Worm (Caenorhabditis elegans) whole organism, late embryonic: ENCODE measurements around the gene nuc-1.

Experiments
- C08G9.2 ChIP-seq: sonication (generic microtip); optimal IDR thresholded peaks from 2 replicates; lab custom pipeline; 2016; ENCODE audit warnings: mild to moderate bottlenecking, missing genetic modification characterization, moderate library complexity, missing compliant biosample characterization
- C38D4.7 ChIP-seq: fragments of 200-800 bp; sonication (Bioruptor generic); optimal IDR thresholded peaks from 2 replicates; lab custom pipeline; 2018; ENCODE audit warnings: mild to moderate bottlenecking, missing genetic modification characterization, moderate library complexity, missing compliant biosample characterization
- F13H6.1 ChIP-seq: sonication (generic microtip); optimal IDR thresholded peaks from 2 replicates; lab custom pipeline; 2016; ENCODE audit warnings: missing genetic modification characterization, missing compliant biosample characterization
- K02D7.2 ChIP-seq: sonication (generic microtip); optimal IDR thresholded peaks from 2 replicates; lab custom pipeline; 2017; ENCODE audit warnings: mild to moderate bottlenecking, missing genetic modification characterization, missing compliant biosample characterization
- T23F11.4 ChIP-seq: fragments of 200-800 bp; sonication (Bioruptor generic); optimal IDR thresholded peaks from 2 replicates; lab custom pipeline; 2018; ENCODE audit warnings: mild to moderate bottlenecking, missing genetic modification characterization, missing compliant biosample characterization
- ahr-1 ChIP-seq: sonication (generic microtip); optimal IDR thresholded peaks from 2 replicates; lab custom pipeline; 2016; ENCODE audit warnings: missing genetic modification characterization, missing compliant biosample characterization
- ceh-14 ChIP-seq: sonication (generic microtip); optimal IDR thresholded peaks from 2 replicates; lab custom pipeline; 2016; ENCODE audit warnings: missing genotype, missing genetic modification characterization, missing compliant biosample characterization
- ceh-19 ChIP-seq: fragments of 200-800 bp; sonication (Bioruptor generic); optimal IDR thresholded peaks from 2 replicates; lab custom pipeline; 2018; ENCODE audit warnings: mild to moderate bottlenecking, missing genetic modification characterization, missing compliant biosample characterization
- ceh-2 ChIP-seq: sonication (generic microtip); optimal IDR thresholded peaks from 2 replicates; lab custom pipeline; 2016; ENCODE audit warnings: missing genotype, missing genetic modification characterization, missing compliant biosample characterization
- ceh-22 ChIP-seq: sonication (generic microtip); optimal IDR thresholded peaks from 2 replicates; lab custom pipeline; 2017; ENCODE audit warnings: missing biosample characterization, missing genetic modification characterization
- ceh-24 ChIP-seq: sonication (generic microtip); optimal IDR thresholded peaks from 2 replicates; lab custom pipeline; 2016; ENCODE audit warnings: mild to moderate bottlenecking, missing genetic modification characterization, missing compliant biosample characterization
- ceh-30 ChIP-seq: fragments of 150-350 bp; optimal IDR thresholded peaks from 2 replicates; lab custom pipeline; 2014; ENCODE audit warnings: missing biosample characterization, missing genetic modification characterization
- ceh-31 ChIP-seq: sonication (generic microtip); optimal IDR thresholded peaks from 2 replicates; lab custom pipeline; 2016; ENCODE audit warnings: missing genetic modification characterization, missing compliant biosample characterization
- ceh-34 ChIP-seq: sonication (generic microtip); optimal IDR thresholded peaks from 2 replicates; lab custom pipeline; 2016; ENCODE audit warnings: mild to moderate bottlenecking, missing genetic modification characterization, missing compliant biosample characterization
- ceh-6 ChIP-seq: fragments of 200-800 bp; sonication (Bioruptor generic); optimal IDR thresholded peaks from 2 replicates; lab custom pipeline; 2018; ENCODE audit warnings: mild to moderate bottlenecking, missing genetic modification characterization, missing compliant biosample characterization
- dve-1 ChIP-seq: sonication (generic microtip); optimal IDR thresholded peaks from 2 replicates; lab custom pipeline; 2017; ENCODE audit warnings: antibody characterized with exemption, mild to moderate bottlenecking, missing genetic modification characterization, missing compliant biosample characterization
- elt-2 ChIP-seq: sonication (generic microtip); optimal IDR thresholded peaks from 2 replicates; lab custom pipeline; 2016; ENCODE audit warnings: missing genetic modification reagents, missing genetic modification characterization, missing compliant biosample characterization
- elt-4 ChIP-seq: sonication (generic microtip); optimal IDR thresholded peaks from 2 replicates; lab custom pipeline; 2016; ENCODE audit warnings: missing genetic modification characterization, missing compliant biosample characterization
- ets-4 ChIP-seq: sonication (generic microtip); optimal IDR thresholded peaks from 2 replicates; lab custom pipeline; 2016; ENCODE audit warnings: missing genetic modification characterization, missing compliant biosample characterization
- eyg-1 ChIP-seq: sonication (generic microtip); optimal IDR thresholded peaks from 2 replicates; lab custom pipeline; 2016; ENCODE audit warnings: missing genotype, missing genetic modification characterization, missing compliant biosample characterization
- fkh-10 ChIP-seq: fragments of 150-350 bp; optimal IDR thresholded peaks from 2 replicates; lab custom pipeline; 2014; ENCODE audit warnings: missing biosample characterization, missing genetic modification reagents, missing genetic modification characterization
- fkh-6 ChIP-seq: sonication (generic microtip); optimal IDR thresholded peaks from 2 replicates; lab custom pipeline; 2016; ENCODE audit warnings: missing genetic modification characterization, missing compliant biosample characterization
- hlh-13 ChIP-seq: fragments of 200-800 bp; sonication (Bioruptor generic); optimal IDR thresholded peaks from 2 replicates; lab custom pipeline; 2018; ENCODE audit warnings: mild to moderate bottlenecking, missing genetic modification characterization, missing compliant biosample characterization
- hlh-15 ChIP-seq: sonication (generic microtip); optimal IDR thresholded peaks from 2 replicates; lab custom pipeline; 2016; ENCODE audit warnings: missing genetic modification characterization, missing compliant biosample characterization
- hlh-30 ChIP-seq: sonication (generic microtip); optimal IDR thresholded peaks from 2 replicates; lab custom pipeline; 2017; ENCODE audit warnings: antibody characterized with exemption, missing genetic modification characterization, missing compliant biosample characterization; ENCODE audit not compliant: insufficient read depth
- hlh-6 ChIP-seq: sonication (generic microtip); optimal IDR thresholded peaks from 2 replicates; lab custom pipeline; 2016; ENCODE audit warnings: missing genotype, missing genetic modification characterization, missing compliant biosample characterization
- lim-6 ChIP-seq: sonication (generic microtip); optimal IDR thresholded peaks from 2 replicates; lab custom pipeline; 2016; ENCODE audit warnings: missing genetic modification characterization, missing compliant biosample characterization
- mec-3 ChIP-seq: sonication (generic microtip); optimal IDR thresholded peaks from 2 replicates; lab custom pipeline; 2016; ENCODE audit warnings: borderline replicate concordance, missing genetic modification characterization, missing compliant biosample characterization
- nfya-1 ChIP-seq: sonication (generic microtip); optimal IDR thresholded peaks from 2 replicates; lab custom pipeline; 2017; ENCODE audit warnings: missing genetic modification characterization, mild to moderate bottlenecking, missing compliant biosample characterization, antibody characterized with exemption, moderate library complexity
- nhr-11 ChIP-seq: fragments of 150-350 bp; optimal IDR thresholded peaks from 2 replicates; lab custom pipeline; 2014; ENCODE audit warnings: missing biosample characterization, missing genetic modification characterization
- pat-9 ChIP-seq: fragments of 200-800 bp; sonication (Bioruptor generic); optimal IDR thresholded peaks from 2 replicates; lab custom pipeline; 2018; ENCODE audit warnings: mild to moderate bottlenecking, missing genetic modification characterization, moderate library complexity, missing compliant biosample characterization
- pha-4 ChIP-seq: fragments of 150-350 bp; optimal IDR thresholded peaks from 2 replicates; lab custom pipeline; 2018; ENCODE audit warnings: missing biosample characterization, missing genetic modification reagents, missing genetic modification characterization
- pqm-1 ChIP-seq: sonication (generic microtip); optimal IDR thresholded peaks from 2 replicates; lab custom pipeline; 2016; ENCODE audit warnings: missing genetic modification characterization, missing compliant biosample characterization
- ref-2 ChIP-seq: sonication (generic microtip); optimal IDR thresholded peaks from 2 replicates; lab custom pipeline; 2016; ENCODE audit warnings: missing genetic modification characterization, missing compliant biosample characterization
- sdc-2 ChIP-seq: sonication (generic microtip); optimal IDR thresholded peaks from 2 replicates; lab custom pipeline; 2016; ENCODE audit warnings: missing genotype, missing genetic modification characterization, missing compliant biosample characterization
- sox-2 ChIP-seq: fragments of 200-800 bp; sonication (Bioruptor generic); IDR thresholded peaks from 2 replicates; pipeline ENCODE4 v1.3.6; 2022; ENCODE audit warnings: missing genetic modification reagents, missing genetic modification characterization, missing compliant biosample characterization
- sox-4 ChIP-seq: sonication (generic microtip); optimal IDR thresholded peaks from 2 replicates; lab custom pipeline; 2017; ENCODE audit warnings: mild to moderate bottlenecking, missing genetic modification characterization, inconsistent platforms, missing compliant biosample characterization
- syd-9 ChIP-seq: sonication (generic microtip); optimal IDR thresholded peaks from 2 replicates; lab custom pipeline; 2016; ENCODE audit warnings: mild to moderate bottlenecking, missing genetic modification characterization, moderate library complexity, missing compliant biosample characterization
- tbx-7 ChIP-seq: sonication (generic microtip); optimal IDR thresholded peaks from 2 replicates; lab custom pipeline; 2016; ENCODE audit warnings: missing genotype, missing genetic modification characterization, missing compliant biosample characterization
- ttx-3 ChIP-seq: sonication (generic microtip); optimal IDR thresholded peaks from 2 replicates; lab custom pipeline; 2016; ENCODE audit warnings: missing genetic modification reagents, missing genetic modification characterization, missing compliant biosample characterization
- unc-42 ChIP-seq: sonication (generic microtip); optimal IDR thresholded peaks from 2 replicates; lab custom pipeline; 2016; ENCODE audit warnings: missing genotype, missing genetic modification characterization, missing compliant biosample characterization
- unc-55 ChIP-seq: sonication (generic microtip); optimal IDR thresholded peaks from 2 replicates; lab custom pipeline; 2017; ENCODE audit warnings: missing biosample characterization, missing genetic modification reagents, missing genetic modification characterization
- unc-86 ChIP-seq: sonication (generic microtip); optimal IDR thresholded peaks from 2 replicates; lab custom pipeline; 2016; ENCODE audit warnings: missing genetic modification characterization, missing compliant biosample characterization
- zip-5 ChIP-seq: sonication (generic microtip); optimal IDR thresholded peaks from 2 replicates; lab custom pipeline; 2016; ENCODE audit warnings: missing genetic modification characterization, missing compliant biosample characterization
- ztf-16 ChIP-seq: sonication (generic microtip); optimal IDR thresholded peaks from 2 replicates; lab custom pipeline; 2017; ENCODE audit warnings: missing genetic modification characterization, missing compliant biosample characterization

The nuc-1 gene

DNA sequence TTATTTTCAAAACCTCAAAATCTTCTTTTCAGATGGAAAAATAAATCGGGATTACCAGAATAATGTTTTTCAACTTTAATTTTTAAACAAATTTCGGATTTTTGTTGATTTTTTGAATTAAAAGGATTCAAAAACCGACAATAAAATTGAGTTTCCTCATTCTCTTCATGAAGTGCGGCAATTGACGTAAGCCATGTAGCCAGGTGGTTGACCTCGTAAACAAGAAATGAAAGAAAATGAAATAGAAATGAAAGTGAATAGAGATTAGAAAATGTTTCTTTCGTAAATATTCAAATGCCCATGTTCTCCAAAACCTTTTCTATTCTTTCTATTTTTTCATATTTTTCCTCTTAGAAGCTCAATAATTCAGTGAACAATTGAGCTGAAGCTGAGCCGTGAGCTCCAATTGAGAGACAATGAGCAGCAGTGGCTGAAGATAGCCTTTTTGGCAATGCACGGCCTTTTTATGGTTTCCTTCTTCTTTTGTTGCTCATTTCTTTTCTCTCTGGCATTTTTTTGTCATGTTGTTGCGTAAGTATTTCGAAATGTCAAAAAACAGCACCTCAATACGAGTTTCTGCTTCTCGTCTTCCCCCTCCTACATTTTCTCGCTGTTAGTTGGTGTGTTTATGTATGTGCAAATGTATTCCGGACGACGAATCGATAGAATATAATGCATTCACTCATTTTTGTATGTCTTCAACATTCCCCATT lies 10.1 kb downstream of the nuc-1 start:
- TF ChIP-seq nfya-1 (tag; lab: Kevin White, UChicago) (no peak), nhr-11 (no peak), dve-1 (no peak), eyg-1 (no peak), sdc-2 (tag; lab: Kevin White, UChicago) (no peak), hlh-13 (no peak), unc-42 (peak; percentile 7), ref-2 (tag; lab: Kevin White, UChicago) (no peak)
- TF ChIP-seq, all 69 proteins: peak for 1

DNA sequence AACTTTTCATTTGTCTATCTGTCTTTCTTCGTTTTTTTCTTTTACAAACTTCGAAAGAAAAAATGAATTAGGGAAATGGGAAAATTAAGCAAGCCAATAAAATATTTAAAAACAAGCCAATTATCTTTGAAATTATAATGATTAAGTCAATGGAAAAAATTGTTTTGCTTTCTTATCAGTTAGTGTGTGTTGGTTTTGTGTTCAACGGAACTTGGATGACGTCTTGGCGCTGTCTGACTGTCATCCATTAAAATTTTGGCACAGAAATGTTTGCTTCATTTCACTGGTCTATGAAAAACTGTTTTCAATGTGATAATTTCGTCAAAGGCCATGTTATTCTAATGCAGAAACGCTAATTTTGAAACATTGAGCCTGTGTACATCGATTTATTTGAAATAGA lies 10.8 kb downstream of the nuc-1 start:
- TF ChIP-seq fkh-6 (no peak), sdc-2 (tag; lab: Kevin White, UChicago) (no peak), unc-55 (GFP tag; lab: Kevin White, UChicago) (no peak), eyg-1 (no peak)

DNA sequence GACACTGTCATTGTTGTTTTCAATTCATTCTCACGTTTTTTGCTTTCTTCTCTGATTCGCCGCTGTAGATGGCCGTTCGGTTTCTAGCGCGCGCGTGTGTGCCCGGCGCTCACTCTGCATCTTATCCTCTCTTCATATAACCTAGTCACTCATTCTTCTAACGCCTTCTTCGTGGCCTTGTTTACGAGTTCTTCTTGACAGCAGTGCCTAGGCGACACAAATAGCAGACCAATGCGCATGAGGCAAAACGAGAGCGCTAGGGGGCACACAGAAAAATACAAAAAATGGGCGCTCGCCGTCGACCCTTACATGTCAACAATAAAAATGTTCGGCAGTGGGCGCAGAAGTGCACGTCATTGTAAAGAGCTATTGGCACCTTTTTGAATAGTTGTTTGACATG lies 11.4 kb downstream of the nuc-1 start:
- TF ChIP-seq hlh-30, result no peak
- no peak for TF ChIP-seq ceh-19 (GFP tag; lab: Kevin White, UChicago)
- no peak for TF ChIP-seq pqm-1 (tag; lab: Kevin White, UChicago)
- peak; percentile 32 for TF ChIP-seq nfya-1 (tag; lab: Kevin White, UChicago)
- no peak for TF ChIP-seq F13H6.1 (tag; lab: Kevin White, UChicago)
- no peak for TF ChIP-seq unc-86

DNA sequence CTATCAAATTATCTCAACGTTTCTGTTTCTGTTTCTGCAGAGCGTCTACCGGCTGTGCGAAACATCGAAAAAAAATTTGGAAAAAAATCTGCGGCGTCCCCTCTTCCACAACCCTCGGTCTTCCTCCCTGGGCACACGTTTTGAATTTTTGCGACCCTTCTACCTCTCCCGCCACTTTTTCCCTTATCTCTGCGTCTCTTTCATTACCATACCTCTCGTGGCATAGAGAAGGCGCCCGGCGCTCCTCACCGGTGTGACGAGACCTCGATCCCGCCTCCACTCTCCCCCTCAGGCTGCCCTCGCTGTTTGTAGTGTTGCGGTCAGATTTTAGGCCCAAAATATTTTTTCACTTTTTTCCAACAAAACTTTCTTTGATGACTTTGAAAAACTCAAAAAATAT lies 12.7 kb downstream of the nuc-1 start:
- no peak for TF ChIP-seq nhr-11
- no peak for TF ChIP-seq T23F11.4 (GFP tag; lab: Kevin White, UChicago)
- TF ChIP-seq ttx-3 (tag; lab: Kevin White, UChicago), result no peak
- TF ChIP-seq sox-4 (tag; lab: Kevin White, UChicago), result no peak
- no peak for TF ChIP-seq ceh-22 (tag; lab: Kevin White, UChicago)
- TF ChIP-seq mec-3, result no peak
- TF ChIP-seq ceh-6 (GFP tag; lab: Kevin White, UChicago), result no peak
- TF ChIP-seq nfya-1 (tag; lab: Kevin White, UChicago), result no peak
- no peak for TF ChIP-seq pha-4 (tag; lab: Kevin White, UChicago)
- no peak for TF ChIP-seq unc-55 (GFP tag; lab: Kevin White, UChicago)
- no peak for TF ChIP-seq hlh-6 (tag; lab: Kevin White, UChicago)
- peak; percentile 26 for TF ChIP-seq sdc-2 (tag; lab: Kevin White, UChicago)
- no peak for TF ChIP-seq pqm-1 (tag; lab: Kevin White, UChicago)
- no peak for TF ChIP-seq hlh-30
- TF ChIP-seq elt-2 (tag; lab: Kevin White, UChicago), result no peak
- no peak for TF ChIP-seq ceh-14 (tag; lab: Kevin White, UChicago)
- TF ChIP-seq ref-2 (tag; lab: Kevin White, UChicago), result no peak
- no peak for TF ChIP-seq F13H6.1 (tag; lab: Kevin White, UChicago)
- no peak for TF ChIP-seq C38D4.7 (GFP tag; lab: Kevin White, UChicago)
- TF ChIP-seq unc-42, result peak; percentile 6
- peak; percentile 21 for TF ChIP-seq ceh-31
- TF ChIP-seq ztf-16 (tag; lab: Kevin White, UChicago), result no peak
- no peak for TF ChIP-seq hlh-13
- TF ChIP-seq elt-4 (tag; lab: Kevin White, UChicago), result no peak
- no peak for TF ChIP-seq ceh-2 (tag; lab: Kevin White, UChicago)
- peak; percentile 14 for TF ChIP-seq ceh-34 (tag; lab: Kevin White, UChicago)
- no peak for TF ChIP-seq ceh-30 (tag; lab: Kevin White, UChicago)
- no peak for TF ChIP-seq zip-5 (tag; lab: Kevin White, UChicago)
- TF ChIP-seq sox-2, result no peak
- no peak for TF ChIP-seq tbx-7 (tag; lab: Kevin White, UChicago)
- no peak for TF ChIP-seq ceh-24 (tag; lab: Kevin White, UChicago)
- TF ChIP-seq K02D7.2 (tag; lab: Kevin White, UChicago), result no peak
- no peak for TF ChIP-seq syd-9 (tag; lab: Kevin White, UChicago)
- TF ChIP-seq lim-6 (tag; lab: Kevin White, UChicago), result no peak
- TF ChIP-seq pat-9 (tag; lab: Kevin White, UChicago), result no peak
- TF ChIP-seq C08G9.2 (tag; lab: Kevin White, UChicago), result peak; percentile 10
- TF ChIP-seq fkh-10 (GFP tag; lab: Kevin White, UChicago), result no peak
- TF ChIP-seq ets-4 (tag; lab: Kevin White, UChicago), result no peak
- TF ChIP-seq ahr-1 (tag; lab: Kevin White, UChicago), result no peak
- TF ChIP-seq hlh-15 (tag; lab: Kevin White, UChicago), result no peak
